Worm (Caenorhabditis elegans): ENCODE measurements around the gene T02H6.1.

ce11 chrII:750155-750554, 41.0 kb downstream of the T02H6.1 start, which contains the start of gene snt-6:
- TF ChIP-seq him-1 (tag; optimal IDR thresholded peaks at IDR 0.05), result no peak
- no peak for TF ChIP-seq W03F9.2 (tag; optimal IDR thresholded peaks at IDR 0.05)
